Fruit fly (Drosophila melanogaster) whole organism, embryonic: ENCODE measurements around the gene nSMase.
A peak's percentile ranks its signal among the peaks of the same experiment; 100 is the strongest.

Experiments used
- CG10147 ChIP-seq: fragments of 200-800 bp; sonication (Bioruptor generic); optimal IDR thresholded peaks from 2 replicates; lab custom pipeline; 2019; ENCODE audit warnings: missing biosample characterization, mild to moderate bottlenecking, missing genetic modification characterization, moderate library complexity
- CG10209 ChIP-seq: fragments of 200-800 bp; sonication (Bioruptor generic); optimal IDR thresholded peaks from 3 replicates; lab custom pipeline; 2017; ENCODE audit warnings: missing biosample characterization, mild to moderate bottlenecking, missing genetic modification characterization, missing genetic modification reagents
- CG10431 ChIP-seq: fragments of 200-800 bp; sonication (Bioruptor generic); optimal IDR thresholded peaks from 3 replicates; lab custom pipeline; 2018; ENCODE audit warnings: missing biosample characterization, mild to moderate bottlenecking, missing genetic modification characterization
- CG12391 ChIP-seq: fragments of 200-800 bp; sonication (Bioruptor generic); optimal IDR thresholded peaks from 3 replicates; lab custom pipeline; 2018; ENCODE audit warnings: missing biosample characterization, mild to moderate bottlenecking, missing genetic modification characterization, moderate library complexity
- CG15073 ChIP-seq: fragments of 200-800 bp; sonication (Bioruptor generic); optimal IDR thresholded peaks from 2 replicates; lab custom pipeline; 2016; ENCODE audit warnings: missing biosample characterization, missing genetic modification characterization
- CG1603 ChIP-seq: fragments of 200-800 bp; sonication (Bioruptor generic); optimal IDR thresholded peaks from 2 replicates; lab custom pipeline; 2019; ENCODE audit warnings: missing biosample characterization, mild to moderate bottlenecking, missing genetic modification characterization, moderate library complexity
- CG17385 ChIP-seq: fragments of 200-800 bp; sonication (Bioruptor generic); optimal IDR thresholded peaks from 3 replicates; lab custom pipeline; 2018; ENCODE audit warnings: missing biosample characterization, mild to moderate bottlenecking, missing genetic modification characterization
- CG2889 ChIP-seq: fragments of 200-800 bp; sonication (Bioruptor generic); IDR thresholded peaks from 3 replicates; pipeline ENCODE4 v1.3.6; 2022; ENCODE audit warnings: missing biosample characterization, missing genetic modification characterization
- CG33557 ChIP-seq: fragments of 200-800 bp; sonication (Bioruptor generic); optimal IDR thresholded peaks from 2 replicates; lab custom pipeline; 2019; ENCODE audit warnings: missing biosample characterization, mild to moderate bottlenecking, missing genetic modification characterization, moderate library complexity
- CG4360 ChIP-seq: fragments of 200-800 bp; sonication (Bioruptor generic); IDR thresholded peaks from 2 replicates; pipeline ENCODE4 v1.3.6; 2022; ENCODE audit warnings: missing biosample characterization, missing genetic modification characterization
- CG4424 ChIP-seq: fragments of 200-800 bp; sonication (Bioruptor generic); optimal IDR thresholded peaks from 3 replicates; lab custom pipeline; 2016; ENCODE audit warnings: missing biosample characterization, missing genetic modification characterization
- CG4707 ChIP-seq: fragments of 200-800 bp; sonication (Bioruptor generic); optimal IDR thresholded peaks from 2 replicates; lab custom pipeline; 2018; ENCODE audit warnings: missing biosample characterization, mild to moderate bottlenecking, missing genetic modification characterization, moderate library complexity
- CG6175 ChIP-seq: fragments of 200-800 bp; sonication (Bioruptor generic); IDR thresholded peaks from 3 replicates; pipeline ENCODE4 v1.3.6; 2022; ENCODE audit warnings: missing biosample characterization, missing genetic modification characterization
- CG8924 ChIP-seq: fragments of 200-800 bp; optimal IDR thresholded peaks from 3 replicates; lab custom pipeline; 2019; ENCODE audit warnings: missing biosample characterization, mild to moderate bottlenecking, missing genetic modification characterization, moderate library complexity
- D ChIP-seq, 2 experiments: fragments of 200-800 bp in 1 of 2; fragments of >200 bp in 1 of 2; sonication (Bioruptor generic) in 1 of 2; optimal IDR thresholded peaks; 2 replicates in 1 of 2; 3 replicates in 1 of 2; lab custom pipeline; 2017; ENCODE audit warnings: mild to moderate bottlenecking in 1 of 2, missing biosample characterization in 1 of 2, missing genetic modification characterization in 1 of 2, missing genetic modification reagents in 1 of 2
- Doc2 ChIP-seq: fragments of 200-800 bp; sonication (Bioruptor generic); IDR thresholded peaks from 2 replicates; pipeline ENCODE4 v1.3.6; 2022; ENCODE audit warnings: missing biosample characterization, missing genetic modification characterization
- Fer2 ChIP-seq: fragments of 200-800 bp; sonication (Bioruptor generic); optimal IDR thresholded peaks from 2 replicates; lab custom pipeline; 2018; ENCODE audit warnings: missing biosample characterization, mild to moderate bottlenecking, missing genetic modification characterization, moderate library complexity
- Gug ChIP-seq: fragments of 200-800 bp; sonication (Bioruptor generic); IDR thresholded peaks from 4 replicates; pipeline ENCODE4 v1.3.6; 2022; ENCODE audit warnings: missing biosample characterization, missing genetic modification characterization
- H2.0 ChIP-seq: fragments of 200-800 bp; sonication (Bioruptor generic); IDR thresholded peaks from 2 replicates; pipeline ENCODE4 v1.3.6; 2022; ENCODE audit warnings: missing biosample characterization, missing genetic modification characterization
- Lhr ChIP-seq: fragments of 200-800 bp; sonication (Bioruptor generic); optimal IDR thresholded peaks from 3 replicates; lab custom pipeline; 2017; ENCODE audit warnings: mild to moderate bottlenecking, missing biosample characterization, missing genetic modification reagents, missing genetic modification characterization
- NC2α ChIP-seq: fragments of 200-800 bp; sonication (Bioruptor generic); optimal IDR thresholded peaks from 2 replicates; lab custom pipeline; 2016; ENCODE audit warnings: missing biosample characterization, missing genetic modification characterization
- Ravus ChIP-seq: fragments of 200-800 bp; sonication (Bioruptor generic); IDR thresholded peaks from 2 replicates; pipeline ENCODE4 v1.3.6; 2022; ENCODE audit warnings: missing biosample characterization, missing genetic modification characterization
- Six4 ChIP-seq: fragments of 200-800 bp; sonication (Bioruptor generic); optimal IDR thresholded peaks from 2 replicates; lab custom pipeline; 2016; ENCODE audit warnings: missing biosample characterization, missing genetic modification characterization
- bab2 ChIP-seq: fragments of 200-800 bp; sonication (Bioruptor generic); optimal IDR thresholded peaks from 2 replicates; lab custom pipeline; 2016; ENCODE audit warnings: missing biosample characterization, missing genetic modification characterization
- bowl ChIP-seq: fragments of 200-800 bp; sonication (Bioruptor generic); IDR thresholded peaks from 2 replicates; pipeline ENCODE4 v1.3.6; 2022; ENCODE audit warnings: missing biosample characterization, missing genetic modification characterization
- bsh ChIP-seq, 2 experiments: fragments of 200-800 bp; sonication (Bioruptor generic); optimal IDR thresholded peaks; 2 replicates each; lab custom pipeline; 2017 to 2018; ENCODE audit warnings: mild to moderate bottlenecking in 2 of 2, missing biosample characterization in 2 of 2, missing genetic modification characterization in 2 of 2, moderate library complexity in 1 of 2
- chinmo ChIP-seq: fragments of 200-800 bp; sonication (Bioruptor generic); IDR thresholded peaks from 4 replicates; pipeline ENCODE4 v1.3.6; 2022; ENCODE audit warnings: missing biosample characterization, missing genetic modification characterization; ENCODE audit not compliant: partially characterized antibody
- dmrt99B ChIP-seq: fragments of 200-800 bp; sonication (Bioruptor generic); optimal IDR thresholded peaks from 2 replicates; lab custom pipeline; 2018; ENCODE audit warnings: missing biosample characterization, mild to moderate bottlenecking, missing genetic modification characterization, moderate library complexity
- dysf ChIP-seq: fragments of 200-800 bp; sonication (Bioruptor generic); IDR thresholded peaks from 3 replicates; pipeline ENCODE4 v1.3.6; 2022; ENCODE audit warnings: missing biosample characterization, missing genetic modification characterization
- fru ChIP-seq: fragments of >200 bp; optimal IDR thresholded peaks from 2 replicates; lab custom pipeline; 2017
- grau ChIP-seq: fragments of 200-800 bp; optimal IDR thresholded peaks from 3 replicates; lab custom pipeline; 2019; ENCODE audit warnings: missing biosample characterization, mild to moderate bottlenecking, missing genetic modification characterization, moderate library complexity
- grn ChIP-seq: fragments of 200-800 bp; sonication (Bioruptor generic); optimal IDR thresholded peaks from 3 replicates; lab custom pipeline; 2017; ENCODE audit warnings: missing biosample characterization, missing genetic modification characterization
- gt ChIP-seq: fragments of 200-800 bp; sonication (Bioruptor generic); IDR thresholded peaks from 2 replicates; pipeline ENCODE4 v1.3.6; 2022; ENCODE audit warnings: missing biosample characterization, missing genetic modification characterization
- hb ChIP-seq: fragments of 200-800 bp; sonication (Bioruptor generic); IDR thresholded peaks from 3 replicates; pipeline ENCODE4 v1.3.6; 2022; ENCODE audit warnings: missing biosample characterization, missing genetic modification characterization; ENCODE audit not compliant: partially characterized antibody
- hbn ChIP-seq: fragments of 200-800 bp; sonication (Bioruptor generic); IDR thresholded peaks from 2 replicates; pipeline ENCODE4 v1.3.6; 2022; ENCODE audit warnings: missing biosample characterization, missing genetic modification characterization; ENCODE audit not compliant: partially characterized antibody
- hkb ChIP-seq, 2 experiments: fragments of 200-800 bp in 1 of 2; fragments of >200 bp in 1 of 2; sonication (Bioruptor generic) in 1 of 2; IDR thresholded peaks in 1 of 2; optimal IDR thresholded peaks in 1 of 2; 2 replicates each; pipeline versions ENCODE4 v1.3.6 to Lab custom; 2017 to 2022; ENCODE audit warnings: missing biosample characterization in 1 of 2, missing genetic modification characterization in 1 of 2
- mirr ChIP-seq: fragments of 200-800 bp; sonication (Bioruptor generic); optimal IDR thresholded peaks from 3 replicates; lab custom pipeline; 2018; ENCODE audit warnings: missing biosample characterization, mild to moderate bottlenecking, missing genetic modification characterization
- nom ChIP-seq: fragments of 200-800 bp; sonication (Bioruptor generic); optimal IDR thresholded peaks from 2 replicates; lab custom pipeline; 2017; ENCODE audit warnings: missing biosample characterization, missing genetic modification characterization, mild to moderate bottlenecking, moderate library complexity, missing genetic modification reagents
- otp ChIP-seq: fragments of 200-800 bp; sonication (Bioruptor generic); IDR thresholded peaks from 3 replicates; pipeline ENCODE4, ENCODE4 v1.3.6; 2022; ENCODE audit warnings: missing biosample characterization, missing genetic modification characterization
- repo ChIP-seq: fragments of 200-800 bp; sonication (Bioruptor generic); optimal IDR thresholded peaks from 2 replicates; lab custom pipeline; 2016; ENCODE audit warnings: missing biosample characterization, missing genetic modification characterization
- row ChIP-seq: fragments of 200-800 bp; sonication (Bioruptor generic); IDR thresholded peaks from 3 replicates; pipeline ENCODE4 v1.3.6; 2022; ENCODE audit warnings: missing biosample characterization, missing genetic modification characterization
- salm ChIP-seq: fragments of 200-800 bp; sonication (Bioruptor generic); optimal IDR thresholded peaks from 2 replicates; lab custom pipeline; 2018; ENCODE audit warnings: missing biosample characterization, mild to moderate bottlenecking, missing genetic modification characterization
- stc ChIP-seq: fragments of 200-800 bp; sonication (Bioruptor generic); IDR thresholded peaks from 2 replicates; pipeline ENCODE4 v1.3.6; 2022; ENCODE audit warnings: missing biosample characterization, missing genetic modification characterization
- sug ChIP-seq: fragments of 200-800 bp; optimal IDR thresholded peaks from 2 replicates; lab custom pipeline; 2019; ENCODE audit warnings: missing biosample characterization, mild to moderate bottlenecking, missing genetic modification characterization, moderate library complexity
- trh ChIP-seq: fragments of 200-800 bp; sonication (Bioruptor generic); optimal IDR thresholded peaks from 2 replicates; lab custom pipeline; 2016; ENCODE audit warnings: missing biosample characterization, missing genetic modification characterization
- zen ChIP-seq: fragments of 200-800 bp; sonication (Bioruptor generic); optimal IDR thresholded peaks from 3 replicates; lab custom pipeline; 2018; ENCODE audit warnings: missing biosample characterization, mild to moderate bottlenecking, missing genetic modification characterization, moderate library complexity

Gene nSMase

DNA sequence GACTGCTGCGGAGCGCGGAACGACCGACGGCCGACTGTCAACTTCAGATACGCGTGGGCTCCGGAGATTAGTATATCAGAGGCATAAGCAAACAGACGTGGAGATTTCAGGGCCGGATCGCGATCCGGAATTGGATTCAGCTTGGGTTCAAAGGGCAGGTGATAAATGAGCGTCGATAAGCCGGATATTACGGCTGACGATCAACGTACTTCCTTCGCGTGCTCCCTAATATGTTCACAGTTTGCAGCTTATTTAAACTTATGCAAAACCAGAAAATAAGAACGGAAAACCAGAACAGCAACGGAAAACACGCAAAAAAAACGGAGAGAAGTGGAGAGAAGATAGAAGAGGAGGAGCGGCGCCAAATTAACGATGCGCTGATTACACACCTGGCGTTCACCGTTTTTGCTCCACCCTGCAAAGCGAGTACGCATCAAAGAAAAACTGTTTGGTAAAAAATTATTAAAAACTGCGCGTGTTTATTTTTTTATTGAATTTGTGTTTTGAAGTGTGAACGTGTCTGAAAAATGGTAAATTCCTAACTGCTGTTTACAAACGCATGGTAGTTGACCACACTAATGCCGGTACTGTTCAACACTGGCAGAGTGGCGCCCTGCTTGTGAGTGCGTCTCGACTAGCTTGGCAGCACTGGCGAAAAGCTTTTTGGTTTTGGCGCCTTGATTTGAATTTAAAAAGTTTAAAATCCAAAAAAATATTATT is 20.2 kb downstream of the nSMase start, which contains the start of gene CG17746 (continued):
- TF ChIP-seq CG8924 (tag; lab: Kevin White, UChicago), result peak; percentile 10
- peak; percentile 21 for TF ChIP-seq zen
- no peak for TF ChIP-seq D (optimal IDR thresholded peaks at IDR 0.05; lab: Kevin White, UChicago)
- no peak for TF ChIP-seq D (GFP tag; optimal IDR thresholded peaks at IDR 0.05; lab: Kevin White, UChicago)
- TF ChIP-seq trh, result no peak
- no peak for TF ChIP-seq bowl (GFP tag; lab: Robert Waterston, UW)
- TF ChIP-seq CG6175 (GFP tag; lab: Robert Waterston, UW), result no peak
- TF ChIP-seq CG1603 (tag; lab: Kevin White, UChicago), result no peak
- no peak for TF ChIP-seq Six4 (GFP tag; lab: Kevin White, UChicago)
- TF ChIP-seq CG2889, result no peak
- TF ChIP-seq Fer2 (tag; lab: Kevin White, UChicago), result no peak
- peak; percentile 57 for TF ChIP-seq nom (GFP tag; lab: Kevin White, UChicago)
- TF ChIP-seq gt (GFP tag; lab: Robert Waterston, UW), result no peak
- TF ChIP-seq Lhr (GFP tag; lab: Kevin White, UChicago), result peak; percentile 92
- TF ChIP-seq NC2α, result no peak

dm6 chr3L:3239785-3240596 is 21.0 kb downstream of the nSMase start:
- TF ChIP-seq grn (peak; percentile 51), CG4424 (no peak), CG12391 (tag; lab: Kevin White, UChicago) (peak; percentile 2), Gug (GFP tag; lab: Robert Waterston, UW) (no peak), hkb (optimal IDR thresholded peaks at IDR 0.05; lab: Kevin White, UChicago) (peak; percentile 13), hkb (GFP tag; IDR thresholded peaks at IDR 0.05; lab: Robert Waterston, UW) (no peak), CG10147 (GFP tag; lab: Kevin White, UChicago) (no peak), fru (lab: Kevin White, UChicago) (no peak), mirr (GFP tag; lab: Kevin White, UChicago) (peak; percentile 89), CG10431 (GFP tag; lab: Kevin White, UChicago) (peak; percentile 40), sug (peak; percentile 29), CG33557 (GFP tag; lab: Kevin White, UChicago) (no peak), hbn (GFP tag; lab: Robert Waterston, UW) (0 out of 2 replicates have a peak, but pooled peaks have one; percentile 2), CG4360 (GFP tag; lab: Robert Waterston, UW) (0 out of 2 replicates have a peak, but pooled peaks have one; percentile 29), grau (tag; lab: Kevin White, UChicago) (peak; percentile 24), repo (GFP tag; lab: Kevin White, UChicago) (no peak), stc (GFP tag; lab: Robert Waterston, UW) (peak; percentile 13; the same call in 1 of the 2 replicates), CG15073 (GFP tag; lab: Kevin White, UChicago) (no peak), bab2 (GFP tag; lab: Kevin White, UChicago) (no peak), CG4707 (no peak), salm (peak; percentile 54), dmrt99B (no peak), dysf (no peak), bsh (GFP tag; optimal IDR thresholded peaks at IDR 0.05; lab: Kevin White, UChicago) (peak in 1 of 2 experiments; percentile 46), row (GFP tag; lab: Robert Waterston, UW) (peak; percentile 29; the same call in 1 of the 3 replicates), hb (GFP tag; lab: Robert Waterston, UW) (no peak), Ravus (GFP tag; lab: Robert Waterston, UW) (no peak), chinmo (0 out of 4 replicates have a peak, but pooled peaks have one; percentile 35), otp (GFP tag; lab: Robert Waterston, UW) (no peak), H2.0 (no peak), Doc2 (GFP tag; lab: Robert Waterston, UW) (no peak), CG10209 (GFP tag; lab: Kevin White, UChicago) (no peak), CG17385 (GFP tag; lab: Kevin White, UChicago) (peak; percentile 13)
